Worm (Caenorhabditis elegans): ENCODE results near the gene droe-4.

DNA sequence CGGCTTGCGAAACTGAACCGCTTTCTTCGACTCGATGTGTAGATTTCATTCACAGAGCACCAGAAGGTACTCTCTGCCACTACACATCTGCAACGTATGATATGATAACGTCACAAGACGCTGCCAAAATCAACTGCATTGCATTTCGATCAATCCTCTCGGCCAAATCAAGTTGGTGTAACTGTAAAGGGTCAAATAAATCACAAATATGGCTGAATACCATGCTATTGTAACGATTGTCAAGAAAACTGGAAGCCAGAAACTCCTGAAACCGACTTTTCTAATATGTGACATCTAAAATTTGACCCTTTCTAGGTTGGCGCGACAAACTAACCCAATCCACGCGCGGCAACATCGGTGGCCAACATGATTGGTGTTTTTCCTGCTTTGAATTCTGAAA lies 17.6 kb downstream of the droe-4 start:
- TF ChIP-seq him-1 (tag; optimal IDR thresholded peaks at IDR 0.05) = no peak
- TF ChIP-seq dao-5 (tag; optimal IDR thresholded peaks at IDR 0.05) = no peak
- TF ChIP-seq W03F9.2 (tag; optimal IDR thresholded peaks at IDR 0.05) = no peak
